Worm (Caenorhabditis elegans) whole organism, L2 larva: ENCODE results near the gene exos-1.
A peak's percentile ranks its signal among the peaks of the same experiment; 100 is the strongest.

Experiments
- C34F6.9 ChIP-seq: fragments of 150-350 bp; optimal IDR thresholded peaks from 2 replicates; lab custom pipeline; 2014; ENCODE audit warnings: missing biosample characterization, missing genetic modification characterization
- F13H6.1 ChIP-seq: sonication (generic microtip); optimal IDR thresholded peaks from 2 replicates; lab custom pipeline; 2016; ENCODE audit warnings: missing genetic modification characterization, missing compliant biosample characterization
- Y55F3AM.14 ChIP-seq: fragments of 200-800 bp; sonication (Bioruptor generic); optimal IDR thresholded peaks from 2 replicates; lab custom pipeline; 2018; ENCODE audit warnings: mild to moderate bottlenecking, missing genetic modification characterization, missing compliant biosample characterization
- ZK546.5 ChIP-seq: sonication (generic microtip); optimal IDR thresholded peaks from 2 replicates; lab custom pipeline; 2017; ENCODE audit warnings: missing biosample characterization, missing genetic modification characterization
- ama-1 ChIP-seq: fragments of 150-350 bp; optimal IDR thresholded peaks from 2 replicates; lab custom pipeline; 2018; ENCODE audit warnings: inconsistent platforms
- crh-2 ChIP-seq: sonication (generic microtip); optimal IDR thresholded peaks from 2 replicates; lab custom pipeline; 2017; ENCODE audit warnings: missing biosample characterization, missing genetic modification characterization
- dmd-4 ChIP-seq: sonication (generic microtip); optimal IDR thresholded peaks from 2 replicates; lab custom pipeline; 2017; ENCODE audit warnings: missing biosample characterization, missing genetic modification characterization
- egl-27 ChIP-seq: sonication (generic microtip); optimal IDR thresholded peaks from 3 replicates; lab custom pipeline; 2017; ENCODE audit warnings: missing biosample characterization, missing genetic modification reagents, missing genetic modification characterization
- elt-1 ChIP-seq: fragments of 150-350 bp; optimal IDR thresholded peaks from 2 replicates; lab custom pipeline; 2014; ENCODE audit warnings: missing biosample characterization, missing genetic modification characterization
- elt-3 ChIP-seq: sonication (generic microtip); optimal IDR thresholded peaks from 2 replicates; lab custom pipeline; 2017; ENCODE audit warnings: missing biosample characterization, missing genetic modification characterization
- fos-1 ChIP-seq: fragments of 150-350 bp; optimal IDR thresholded peaks from 2 replicates; lab custom pipeline; 2014; ENCODE audit warnings: missing biosample characterization, missing genetic modification characterization
- gmeb-1 ChIP-seq: fragments of 150-350 bp; optimal IDR thresholded peaks from 2 replicates; lab custom pipeline; 2014; ENCODE audit warnings: missing biosample characterization, missing genetic modification characterization
- lin-13 ChIP-seq: fragments of 150-350 bp; optimal IDR thresholded peaks from 2 replicates; lab custom pipeline; 2014; ENCODE audit warnings: missing biosample characterization, missing genetic modification reagents, missing genetic modification characterization
- lin-39 ChIP-seq: fragments of 150-350 bp; optimal IDR thresholded peaks from 2 replicates; lab custom pipeline; 2014; ENCODE audit warnings: missing biosample characterization, missing genetic modification reagents, missing genetic modification characterization
- nhr-12 ChIP-seq: fragments of 150-350 bp; optimal IDR thresholded peaks from 2 replicates; lab custom pipeline; 2014; ENCODE audit warnings: missing biosample characterization, missing genetic modification characterization
- nhr-129 ChIP-seq: fragments of 150-350 bp; optimal IDR thresholded peaks from 2 replicates; lab custom pipeline; 2014; ENCODE audit warnings: missing biosample characterization, missing genetic modification characterization
- nhr-21 ChIP-seq: fragments of 150-350 bp; optimal IDR thresholded peaks from 2 replicates; lab custom pipeline; 2014; ENCODE audit warnings: missing biosample characterization, missing genetic modification characterization
- nhr-237 ChIP-seq: fragments of 150-350 bp; optimal IDR thresholded peaks from 2 replicates; lab custom pipeline; 2014; ENCODE audit warnings: missing biosample characterization, missing genetic modification characterization
- nhr-6 ChIP-seq: fragments of 150-350 bp; optimal IDR thresholded peaks from 2 replicates; lab custom pipeline; 2014; ENCODE audit warnings: missing biosample characterization, missing genetic modification characterization
- nhr-77 ChIP-seq: fragments of 150-350 bp; optimal IDR thresholded peaks from 2 replicates; lab custom pipeline; 2014; ENCODE audit warnings: missing biosample characterization, missing genetic modification characterization
- peb-1 ChIP-seq: fragments of 150-350 bp; optimal IDR thresholded peaks from 2 replicates; lab custom pipeline; 2014; ENCODE audit warnings: missing biosample characterization, missing genetic modification characterization
- sem-4 ChIP-seq: fragments of 150-350 bp; optimal IDR thresholded peaks from 2 replicates; lab custom pipeline; 2014; ENCODE audit warnings: missing biosample characterization, missing genetic modification reagents, missing genetic modification characterization
- skn-1 ChIP-seq: sonication (generic microtip); optimal IDR thresholded peaks from 2 replicates; lab custom pipeline; 2017; ENCODE audit warnings: missing biosample characterization, missing genetic modification characterization
- sma-3 ChIP-seq: sonication (generic microtip); optimal IDR thresholded peaks from 2 replicates; lab custom pipeline; 2016; ENCODE audit warnings: missing genetic modification reagents, missing genetic modification characterization, missing compliant biosample characterization
- sma-9 ChIP-seq, 2 experiments: fragments of 150-350 bp in 1 of 2; sonication (generic microtip) in 1 of 2; optimal IDR thresholded peaks; 2 replicates each; lab custom pipeline; 2014 to 2016; ENCODE audit warnings: missing genetic modification characterization in 2 of 2, mild to moderate bottlenecking in 1 of 2, missing biosample characterization in 1 of 2, missing compliant biosample characterization in 1 of 2, missing genetic modification reagents in 1 of 2, moderate library complexity in 1 of 2
- unc-39 ChIP-seq: fragments of 150-350 bp; optimal IDR thresholded peaks from 2 replicates; lab custom pipeline; 2014; ENCODE audit warnings: missing biosample characterization, missing genetic modification characterization
- unc-55 ChIP-seq: fragments of 150-350 bp; sonication (generic microtip); optimal IDR thresholded peaks from 3 replicates; lab custom pipeline; 2014; ENCODE audit warnings: missing biosample characterization, missing genetic modification reagents, missing genetic modification characterization
- unc-62 ChIP-seq: fragments of 150-350 bp; optimal IDR thresholded peaks from 2 replicates; lab custom pipeline; 2014; ENCODE audit warnings: missing biosample characterization, missing genetic modification reagents, missing genetic modification characterization
- zag-1 ChIP-seq: fragments of 150-350 bp; optimal IDR thresholded peaks from 2 replicates; lab custom pipeline; 2014; ENCODE audit warnings: missing biosample characterization, missing genetic modification characterization
- ztf-1 ChIP-seq: fragments of 200-800 bp; sonication (Bioruptor generic); conservative IDR thresholded peaks from 2 replicates; pipeline ENCODE4 v1.3.6; 2022; ENCODE audit warnings: missing genetic modification characterization, missing compliant biosample characterization
- ztf-11 ChIP-seq: sonication (generic microtip); optimal IDR thresholded peaks from 2 replicates; lab custom pipeline; 2017; ENCODE audit warnings: missing biosample characterization, missing genetic modification characterization
- ztf-4 ChIP-seq: fragments of 150-350 bp; optimal IDR thresholded peaks from 2 replicates; lab custom pipeline; 2014; ENCODE audit warnings: missing biosample characterization, missing genetic modification characterization

The exos-1 gene

DNA sequence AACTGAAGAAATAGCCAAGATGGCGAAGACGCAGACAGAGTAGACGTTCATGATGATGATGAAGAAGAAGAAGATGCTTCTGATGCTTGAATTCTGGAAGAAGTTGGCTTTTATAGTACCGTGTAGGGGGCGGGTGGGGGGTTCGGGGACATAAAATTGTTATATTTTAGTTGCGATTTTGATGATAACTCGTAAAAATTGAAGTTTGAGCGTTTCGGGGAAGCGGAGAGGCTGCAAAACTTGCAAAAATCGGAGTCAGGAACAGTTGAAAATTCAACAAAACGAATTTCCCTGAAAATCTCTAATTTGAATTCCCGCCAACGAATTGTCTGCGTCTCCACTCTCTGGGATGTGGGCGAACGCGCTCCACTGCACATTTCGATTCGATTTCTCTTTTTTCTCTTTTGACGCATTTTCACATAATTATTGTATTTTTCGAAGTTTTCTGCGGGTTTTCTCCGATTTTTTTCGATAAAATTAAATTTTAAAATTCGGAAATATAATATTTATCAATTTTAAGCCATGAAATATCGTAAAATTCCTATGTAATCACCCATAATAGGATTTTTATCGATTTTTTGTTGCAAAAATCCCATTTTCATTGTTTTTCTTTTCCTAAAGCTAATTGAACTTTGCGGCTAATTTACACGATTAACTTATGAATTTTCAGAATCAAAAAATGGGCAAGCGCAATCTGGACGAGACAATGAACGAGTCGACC, 1.1 kb upstream of the exos-1 start, which contains the start of the genes fipr-17 and Y48A6B.3 (continued):
- TF ChIP-seq nhr-21 (tag; lab: Kevin White, UChicago) (peak; percentile 69), ZK546.5 (no peak), C34F6.9 (tag; lab: Kevin White, UChicago) (peak; percentile 80), elt-3 (tag; lab: Kevin White, UChicago) (no peak), Y55F3AM.14 (GFP tag; lab: Kevin White, UChicago) (no peak), ama-1 (lab: Kevin White, UChicago) (peak; percentile 35), elt-1 (tag; lab: Kevin White, UChicago) (no peak), zag-1 (tag; lab: Kevin White, UChicago) (peak; percentile 50), F13H6.1 (tag; lab: Kevin White, UChicago) (peak; percentile 67), fos-1 (tag; lab: Kevin White, UChicago) (peak; percentile 44), peb-1 (tag; lab: Kevin White, UChicago) (no peak), unc-62 (GFP tag; lab: Kevin White, UChicago) (no peak), gmeb-1 (tag; lab: Kevin White, UChicago) (peak; percentile 99), egl-27 (tag; lab: Kevin White, UChicago) (no peak), ztf-11 (tag; lab: Kevin White, UChicago) (no peak)
- TF ChIP-seq, all 48 proteins: peak for 26

DNA sequence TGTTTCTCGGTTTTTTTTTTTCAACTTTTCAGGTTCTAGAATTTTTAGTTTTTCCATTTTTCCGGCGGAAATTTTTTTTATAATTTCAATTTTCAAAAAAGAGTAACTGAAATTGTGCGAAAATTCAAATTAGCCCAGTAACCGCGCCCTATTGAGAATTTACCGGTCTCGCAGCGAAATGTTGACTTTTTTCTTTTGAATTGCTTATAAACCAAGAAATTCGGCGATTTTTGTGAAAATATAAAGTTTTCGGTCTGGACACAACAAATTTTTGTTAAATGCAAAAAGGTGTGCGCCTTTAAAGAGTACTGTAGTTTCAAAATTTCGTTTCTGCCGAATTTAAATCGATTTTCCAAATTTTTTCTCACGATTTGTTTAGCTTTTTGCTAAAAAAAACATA, 1.8 kb downstream of the exos-1 start:
- no peak for TF ChIP-seq sem-4 (tag; lab: Kevin White, UChicago)
- no peak for TF ChIP-seq fos-1 (tag; lab: Kevin White, UChicago)
- TF ChIP-seq, all 48 proteins: peak for 0

DNA sequence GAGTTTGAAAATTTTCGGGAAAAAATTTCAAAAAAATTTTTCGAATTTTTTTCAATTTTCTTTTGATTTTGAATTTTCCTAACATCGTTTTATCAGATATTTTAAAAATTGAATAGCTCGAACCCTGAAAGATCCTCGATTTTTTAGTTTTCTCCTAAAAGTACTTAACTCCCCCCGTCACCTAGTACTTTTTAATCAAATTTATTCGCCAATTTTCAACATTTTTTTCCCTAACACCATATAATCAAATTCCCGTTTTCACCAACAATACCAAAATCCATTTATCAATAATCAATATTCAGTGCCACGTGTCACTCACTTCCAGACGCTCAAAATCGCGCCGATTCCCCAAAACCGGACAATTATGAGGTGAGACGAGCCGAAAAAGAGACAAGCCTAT, 3.4 kb downstream of the exos-1 start, which contains the start of gene kvs-4:
TSS of gene kvs-4 (plus strand) at position 301 of the 400 bp plus-strand sequence.
- TF ChIP-seq nhr-6 (tag; lab: Kevin White, UChicago), result no peak
- TF ChIP-seq gmeb-1 (tag; lab: Kevin White, UChicago), result no peak
- TF ChIP-seq dmd-4 (tag; lab: Kevin White, UChicago), result no peak
- no peak for TF ChIP-seq zag-1 (tag; lab: Kevin White, UChicago)
- no peak for TF ChIP-seq skn-1 (tag; lab: Kevin White, UChicago)
- TF ChIP-seq sma-3, result no peak
- TF ChIP-seq crh-2 (tag; lab: Kevin White, UChicago), result no peak
- TF ChIP-seq sem-4 (tag; lab: Kevin White, UChicago), result no peak
- no peak for TF ChIP-seq ztf-11 (tag; lab: Kevin White, UChicago)
- no peak for TF ChIP-seq nhr-21 (tag; lab: Kevin White, UChicago)
- TF ChIP-seq unc-39, result no peak

- TF ChIP-seq sma-9 (GFP tag; optimal IDR thresholded peaks at IDR 0.05; lab: Kevin White, UChicago) (no peak), sma-9 (tag; optimal IDR thresholded peaks at IDR 0.05; lab: Kevin White, UChicago) (no peak), ztf-1 (GFP tag; lab: Robert Waterston, UW) (no peak), nhr-237 (tag; lab: Kevin White, UChicago) (no peak), ztf-11 (tag; lab: Kevin White, UChicago) (no peak), nhr-129 (tag; lab: Kevin White, UChicago) (no peak), nhr-77 (tag; lab: Kevin White, UChicago) (no peak), lin-39 (tag; lab: Kevin White, UChicago) (no peak), elt-1 (tag; lab: Kevin White, UChicago) (no peak), unc-55 (GFP tag; lab: Kevin White, UChicago) (no peak), ztf-4 (tag; lab: Kevin White, UChicago) (no peak), nhr-12 (tag; lab: Kevin White, UChicago) (no peak), sem-4 (tag; lab: Kevin White, UChicago) (no peak), dmd-4 (tag; lab: Kevin White, UChicago) (no peak), sma-3 (no peak)
- TF ChIP-seq, all 48 proteins: peak for 0
Measured at ce11 chrIII:11022278-11022677, 13.4 kb downstream of the exos-1 start.

- TF ChIP-seq Y55F3AM.14 (GFP tag; lab: Kevin White, UChicago) (no peak), crh-2 (tag; lab: Kevin White, UChicago) (no peak), lin-13 (GFP tag; lab: Kevin White, UChicago) (no peak), nhr-12 (tag; lab: Kevin White, UChicago) (no peak), nhr-129 (tag; lab: Kevin White, UChicago) (no peak)
Measured at ce11 chrIII:11025138-11025537, 16.3 kb downstream of the exos-1 start.
